7 worm cellular contexts compared by ENCODE assay signal in genomic region chrX:17519476-17519875, ce11.
A peak's percentile ranks its signal among the peaks of the same experiment; 100 is the strongest.
TF ChIP-seq lines count a peak whose summit lies in the region.

No protein-coding gene starts in this region.

TF ChIP-seq in whole organism, L1 larva, 84 proteins besides CTCF, POLR2A, EP300 and RAD21 (continues in another document):
- peak; percentile 46 for TF ChIP-seq rnt-1 (tag; optimal IDR thresholded peaks at IDR 0.05; lab: Kevin White, UChicago)
- TF ChIP-seq dpl-1 (GFP tag; optimal IDR thresholded peaks at IDR 0.05; lab: Kevin White, UChicago): no peak
- TF ChIP-seq nhr-84 (tag; optimal IDR thresholded peaks at IDR 0.05; lab: Kevin White, UChicago): no peak
- peak; percentile 66 for TF ChIP-seq fkh-10 (GFP tag; optimal IDR thresholded peaks at IDR 0.05; lab: Kevin White, UChicago)
- TF ChIP-seq lin-14 (GFP tag; optimal IDR thresholded peaks at IDR 0.05; lab: Kevin White, UChicago): peak; percentile 85
- TF ChIP-seq nhr-12 (tag; optimal IDR thresholded peaks at IDR 0.05; lab: Kevin White, UChicago): no peak
- TF ChIP-seq nhr-47 (tag; optimal IDR thresholded peaks at IDR 0.05; lab: Kevin White, UChicago): peak; percentile 44
- no peak for TF ChIP-seq efl-3 (GFP tag; optimal IDR thresholded peaks at IDR 0.05; lab: Kevin White, UChicago)
- TF ChIP-seq nhr-28 (tag; optimal IDR thresholded peaks at IDR 0.05; lab: Kevin White, UChicago): no peak
- no peak for TF ChIP-seq zag-1 (tag; optimal IDR thresholded peaks at IDR 0.05; lab: Kevin White, UChicago)
- TF ChIP-seq snpc-4 (tag; optimal IDR thresholded peaks at IDR 0.05; lab: Kevin White, UChicago): no peak
- no peak for TF ChIP-seq Y116A8C.19 (tag; optimal IDR thresholded peaks at IDR 0.05; lab: Kevin White, UChicago; ENCODE audit: borderline replicate concordance)
- no peak for TF ChIP-seq ets-5 (GFP tag; IDR thresholded peaks at IDR 0.05; lab: Robert Waterston, UW)

TF ChIP-seq in whole organism, L2 larva, 48 proteins besides CTCF, POLR2A, EP300 and RAD21 (continues in another document):
- peak in 1 of 2 experiments; percentile 77 for TF ChIP-seq mdl-1 (tag; optimal IDR thresholded peaks at IDR 0.05; lab: Kevin White, UChicago)
- TF ChIP-seq nhr-21 (tag; optimal IDR thresholded peaks at IDR 0.05; lab: Kevin White, UChicago): no peak
- TF ChIP-seq F13H6.1 (tag; optimal IDR thresholded peaks at IDR 0.05; lab: Kevin White, UChicago): peak; percentile 52
- peak; percentile 53 for TF ChIP-seq Y55F3AM.14 (GFP tag; optimal IDR thresholded peaks at IDR 0.05; lab: Kevin White, UChicago)
- TF ChIP-seq dmd-4 (tag; optimal IDR thresholded peaks at IDR 0.05; lab: Kevin White, UChicago): no peak
- TF ChIP-seq zag-1 (tag; optimal IDR thresholded peaks at IDR 0.05; lab: Kevin White, UChicago): peak; percentile 36
- TF ChIP-seq ztf-4 (tag; optimal IDR thresholded peaks at IDR 0.05; lab: Kevin White, UChicago): no peak
- TF ChIP-seq ztf-11 (tag; optimal IDR thresholded peaks at IDR 0.05; lab: Kevin White, UChicago): no peak
- TF ChIP-seq nhr-10 (tag; optimal IDR thresholded peaks at IDR 0.05; lab: Kevin White, UChicago): no peak
- TF ChIP-seq sma-3 (GFP tag; optimal IDR thresholded peaks at IDR 0.05; lab: Kevin White, UChicago): no peak
- TF ChIP-seq sem-4 (tag; optimal IDR thresholded peaks at IDR 0.05; lab: Kevin White, UChicago): peak; percentile 27
- no peak for TF ChIP-seq nhr-237 (tag; optimal IDR thresholded peaks at IDR 0.05; lab: Kevin White, UChicago)
- peak; percentile 48 for TF ChIP-seq unc-55 (GFP tag; optimal IDR thresholded peaks at IDR 0.05; lab: Kevin White, UChicago)
- no peak for TF ChIP-seq elt-1 (tag; optimal IDR thresholded peaks at IDR 0.05; lab: Kevin White, UChicago)

TF ChIP-seq in whole organism, L3 larva, 47 proteins besides CTCF, POLR2A, EP300 and RAD21 (continues in another document):
- peak; percentile 19 for TF ChIP-seq snpc-4 (tag; optimal IDR thresholded peaks at IDR 0.05; lab: Kevin White, UChicago)
- no peak for TF ChIP-seq ztf-4 (tag; optimal IDR thresholded peaks at IDR 0.05; lab: Kevin White, UChicago)
- TF ChIP-seq fkh-2 (tag; optimal IDR thresholded peaks at IDR 0.05; lab: Kevin White, UChicago): no peak
- peak; percentile 62 for TF ChIP-seq hmg-11 (tag; optimal IDR thresholded peaks at IDR 0.05; lab: Kevin White, UChicago)
- no peak for TF ChIP-seq jun-1 (tag; optimal IDR thresholded peaks at IDR 0.05; lab: Kevin White, UChicago)
- TF ChIP-seq nhr-77 (tag; optimal IDR thresholded peaks at IDR 0.05; lab: Kevin White, UChicago): no peak
- TF ChIP-seq nhr-25 (tag; optimal IDR thresholded peaks at IDR 0.05; lab: Kevin White, UChicago): no peak
- TF ChIP-seq pha-4 (tag; optimal IDR thresholded peaks at IDR 0.05; lab: Kevin White, UChicago): no peak
- peak; percentile 6 for TF ChIP-seq tbx-2 (tag; optimal IDR thresholded peaks at IDR 0.05; lab: Kevin White, UChicago)
- TF ChIP-seq lin-15B (tag; optimal IDR thresholded peaks at IDR 0.05; lab: Kevin White, UChicago): no peak
- TF ChIP-seq skn-1 (tag; optimal IDR thresholded peaks at IDR 0.05; lab: Kevin White, UChicago): no peak
- peak; percentile 61 for TF ChIP-seq nfya-1 (tag; optimal IDR thresholded peaks at IDR 0.05; lab: Kevin White, UChicago; ENCODE audit: insufficient read depth)
- TF ChIP-seq ztf-11 (tag; optimal IDR thresholded peaks at IDR 0.05; lab: Kevin White, UChicago): no peak
- peak; percentile 62 for TF ChIP-seq fkh-10 (GFP tag; optimal IDR thresholded peaks at IDR 0.05; lab: Kevin White, UChicago)

TF ChIP-seq in whole organism, L4 larva, 104 proteins besides CTCF, POLR2A, EP300 and RAD21 (continues in another document):
- TF ChIP-seq attf-4 (tag; optimal IDR thresholded peaks at IDR 0.05; lab: Kevin White, UChicago): no peak
- no peak for TF ChIP-seq daf-19 (GFP tag; conservative IDR thresholded peaks at IDR 0.05; lab: Robert Waterston, UW)
- TF ChIP-seq Y105C5A.15 (GFP tag; IDR thresholded peaks at IDR 0.05; lab: Robert Waterston, UW): no peak
- TF ChIP-seq ama-1 (optimal IDR thresholded peaks at IDR 0.05; lab: Kevin White, UChicago): no peak
- TF ChIP-seq lin-39 (tag; optimal IDR thresholded peaks at IDR 0.05; lab: Kevin White, UChicago): no peak
- TF ChIP-seq lin-15B (tag; optimal IDR thresholded peaks at IDR 0.05; lab: Kevin White, UChicago): no peak
- no peak for TF ChIP-seq ceh-62 (tag; optimal IDR thresholded peaks at IDR 0.05; lab: Kevin White, UChicago)
- TF ChIP-seq egl-27 (tag; optimal IDR thresholded peaks at IDR 0.05; lab: Kevin White, UChicago): no peak
- TF ChIP-seq T20F7.1 (GFP tag; optimal IDR thresholded peaks at IDR 0.05; lab: Kevin White, UChicago): no peak
- no peak for TF ChIP-seq lin-1 (GFP tag; IDR thresholded peaks at IDR 0.05; lab: Robert Waterston, UW)
- TF ChIP-seq pqm-1 (tag; optimal IDR thresholded peaks at IDR 0.05; lab: Kevin White, UChicago): no peak
- no peak for TF ChIP-seq ceh-32 (tag; optimal IDR thresholded peaks at IDR 0.05; lab: Kevin White, UChicago; ENCODE audit: poor library complexity)
- peak; percentile 51 for TF ChIP-seq hlh-30 (tag; optimal IDR thresholded peaks at IDR 0.05; lab: Kevin White, UChicago; ENCODE audit: insufficient read depth)
- no peak for TF ChIP-seq ZK546.5 (tag; optimal IDR thresholded peaks at IDR 0.05; lab: Kevin White, UChicago)
- no peak for TF ChIP-seq lim-7 (GFP tag; IDR thresholded peaks at IDR 0.05; lab: Robert Waterston, UW)

TF ChIP-seq in whole organism, late embryonic, 69 proteins besides CTCF, POLR2A, EP300 and RAD21 (continues in another document):
- TF ChIP-seq sdc-2 (tag; optimal IDR thresholded peaks at IDR 0.05; lab: Kevin White, UChicago): peak; percentile 29
- TF ChIP-seq ceh-31 (tag; optimal IDR thresholded peaks at IDR 0.05; lab: Kevin White, UChicago): peak; percentile 29
- no peak for TF ChIP-seq ahr-1 (tag; optimal IDR thresholded peaks at IDR 0.05; lab: Kevin White, UChicago)
- no peak for TF ChIP-seq lin-11 (tag; optimal IDR thresholded peaks at IDR 0.05; lab: Kevin White, UChicago)
- no peak for TF ChIP-seq npax-4 (tag; optimal IDR thresholded peaks at IDR 0.05; lab: Kevin White, UChicago)
- no peak for TF ChIP-seq ceh-2 (tag; optimal IDR thresholded peaks at IDR 0.05; lab: Kevin White, UChicago)
- no peak for TF ChIP-seq sox-2 (GFP tag; IDR thresholded peaks at IDR 0.05; lab: Robert Waterston, UW)
- no peak for TF ChIP-seq lim-6 (tag; optimal IDR thresholded peaks at IDR 0.05; lab: Kevin White, UChicago)
- TF ChIP-seq zip-5 (tag; optimal IDR thresholded peaks at IDR 0.05; lab: Kevin White, UChicago): no peak
- TF ChIP-seq ceh-6 (GFP tag; optimal IDR thresholded peaks at IDR 0.05; lab: Kevin White, UChicago): no peak
- TF ChIP-seq fkh-10 (GFP tag; optimal IDR thresholded peaks at IDR 0.05; lab: Kevin White, UChicago): no peak
- no peak for TF ChIP-seq elt-4 (tag; optimal IDR thresholded peaks at IDR 0.05; lab: Kevin White, UChicago)
- TF ChIP-seq ceh-48 (tag; optimal IDR thresholded peaks at IDR 0.05; lab: Kevin White, UChicago): no peak
- TF ChIP-seq dmd-4 (tag; optimal IDR thresholded peaks at IDR 0.05; lab: Kevin White, UChicago; ENCODE audit: borderline replicate concordance): no peak
- no peak for TF ChIP-seq ceh-9 (tag; optimal IDR thresholded peaks at IDR 0.05; lab: Kevin White, UChicago)

TF ChIP-seq in whole organism, mixed stage, embryonic, 35 proteins besides CTCF, POLR2A, EP300 and RAD21:
- TF ChIP-seq lin-13 (tag; optimal IDR thresholded peaks at IDR 0.05; lab: Kevin White, UChicago) (no peak), mep-1 (tag; optimal IDR thresholded peaks at IDR 0.05; lab: Kevin White, UChicago) (no peak), flh-1 (GFP tag; optimal IDR thresholded peaks at IDR 0.05; lab: Kevin White, UChicago) (no peak), M03D4.4 (tag; optimal IDR thresholded peaks at IDR 0.05; lab: Kevin White, UChicago) (peak; percentile 39), ces-1 (GFP tag; optimal IDR thresholded peaks at IDR 0.05; lab: Kevin White, UChicago) (peak; percentile 8), snpc-4 (tag; optimal IDR thresholded peaks at IDR 0.05; lab: Kevin White, UChicago) (no peak)
TF ChIP-seq in whole organism, mixed stage, embryonic: peak in this region for 2.

TF ChIP-seq in whole organism, young adult, 124 proteins besides CTCF, POLR2A, EP300 and RAD21:
- no peak for TF ChIP-seq ceh-40 (GFP tag; IDR thresholded peaks at IDR 0.05; lab: Robert Waterston, UW)
- TF ChIP-seq madf-6 (GFP tag; IDR thresholded peaks at IDR 0.05; lab: Robert Waterston, UW): no peak
- TF ChIP-seq nhr-120 (GFP tag; IDR thresholded peaks at IDR 0.05; lab: Robert Waterston, UW): no peak
- TF ChIP-seq madf-10 (tag; optimal IDR thresholded peaks at IDR 0.05; lab: Kevin White, UChicago): no peak
- TF ChIP-seq let-607 (tag; optimal IDR thresholded peaks at IDR 0.05; lab: Kevin White, UChicago): no peak
- TF ChIP-seq K12H6.12 (tag; optimal IDR thresholded peaks at IDR 0.05; lab: Kevin White, UChicago): peak; percentile 62
- no peak for TF ChIP-seq cebp-1 (GFP tag; IDR thresholded peaks at IDR 0.05; lab: Robert Waterston, UW)
- TF ChIP-seq cebp-1 (tag; optimal IDR thresholded peaks at IDR 0.05; lab: Kevin White, UChicago): peak; percentile 33
- TF ChIP-seq hmg-1.2 (GFP tag; IDR thresholded peaks at IDR 0.05; lab: Robert Waterston, UW): 0 out of 2 replicates have a peak, but pooled peaks have one; percentile 7
- TF ChIP-seq Y79H2A.3 (GFP tag; conservative IDR thresholded peaks at IDR 0.05; lab: Robert Waterston, UW): no peak
- no peak for TF ChIP-seq him-1 (tag; optimal IDR thresholded peaks at IDR 0.05; lab: Kevin White, UChicago)
- no peak for TF ChIP-seq F55B11.4 (tag; optimal IDR thresholded peaks at IDR 0.05; lab: Kevin White, UChicago; ENCODE audit: borderline replicate concordance, insufficient read depth)
- TF ChIP-seq ztf-22 (GFP tag; optimal IDR thresholded peaks at IDR 0.05; lab: Kevin White, UChicago): no peak
- TF ChIP-seq ceh-58 (GFP tag; IDR thresholded peaks at IDR 0.05; lab: Robert Waterston, UW): no peak
- no peak for TF ChIP-seq F52B5.7 (tag; optimal IDR thresholded peaks at IDR 0.05; lab: Kevin White, UChicago)
- TF ChIP-seq mes-4 (tag; optimal IDR thresholded peaks at IDR 0.05; lab: Kevin White, UChicago): no peak
- TF ChIP-seq madf-3 (GFP tag; IDR thresholded peaks at IDR 0.05; lab: Robert Waterston, UW): no peak
- no peak for TF ChIP-seq lsy-27 (tag; optimal IDR thresholded peaks at IDR 0.05; lab: Kevin White, UChicago; ENCODE audit: borderline replicate concordance, insufficient read depth)
- TF ChIP-seq ztf-3 (GFP tag; optimal IDR thresholded peaks at IDR 0.05; lab: Kevin White, UChicago): no peak
- TF ChIP-seq nhr-90 (tag; optimal IDR thresholded peaks at IDR 0.05; lab: Kevin White, UChicago): no peak
- no peak for TF ChIP-seq ceh-91 (GFP tag; IDR thresholded peaks at IDR 0.05; lab: Robert Waterston, UW)
- TF ChIP-seq attf-6 (GFP tag; IDR thresholded peaks at IDR 0.05; lab: Robert Waterston, UW): no peak
- no peak for TF ChIP-seq fkh-3 (tag; optimal IDR thresholded peaks at IDR 0.05; lab: Kevin White, UChicago)
- TF ChIP-seq zfh-2 (GFP tag; conservative IDR thresholded peaks at IDR 0.05; lab: Robert Waterston, UW): peak; percentile 83
